Worm (Caenorhabditis elegans) whole organism, midembryonic: Measurements from ENCODE around the gene C04E6.4.
A peak's percentile ranks its signal among the peaks of the same experiment; 100 is the strongest.

ENCODE experiments used
- T22C8.4 ChIP-seq: fragments of 200-800 bp; sonication (Bioruptor generic); IDR thresholded peaks from 2 replicates; pipeline ENCODE4 v1.3.6; 2022; ENCODE audit warnings: missing genetic modification characterization, missing compliant biosample characterization
- cog-1 ChIP-seq: sonication (generic microtip); optimal IDR thresholded peaks from 2 replicates; lab custom pipeline; 2016; ENCODE audit warnings: missing genetic modification characterization, missing compliant biosample characterization
- flt-1 ChIP-seq: fragments of 200-800 bp; sonication (Bioruptor generic); IDR thresholded peaks from 2 replicates; pipeline ENCODE4 v1.3.6; 2022; ENCODE audit warnings: missing genetic modification characterization, missing compliant biosample characterization
- klf-2 ChIP-seq: fragments of 200-800 bp; sonication (Bioruptor generic); conservative IDR thresholded peaks from 2 replicates; pipeline ENCODE4 v1.3.6; 2022; ENCODE audit warnings: missing genetic modification reagents, missing genetic modification characterization, missing compliant biosample characterization
- med-1 ChIP-seq: sonication (generic microtip); optimal IDR thresholded peaks from 2 replicates; lab custom pipeline; 2017; ENCODE audit warnings: missing genetic modification characterization, mild to moderate bottlenecking, missing compliant biosample characterization, antibody characterized with exemption, missing genetic modification reagents; ENCODE audit not compliant: insufficient read depth
- ref-1 ChIP-seq: fragments of 200-800 bp; sonication (Bioruptor generic); conservative IDR thresholded peaks from 2 replicates; pipeline ENCODE4 v1.3.6; 2022; ENCODE audit warnings: missing genetic modification reagents, missing genetic modification characterization, missing compliant biosample characterization
- tab-1 ChIP-seq: fragments of 200-800 bp; sonication (Bioruptor generic); IDR thresholded peaks from 2 replicates; pipeline ENCODE4 v1.3.6; 2022; ENCODE audit warnings: missing genetic modification characterization, missing compliant biosample characterization
- ztf-23 ChIP-seq: fragments of 200-800 bp; sonication (Bioruptor generic); IDR thresholded peaks from 2 replicates; pipeline ENCODE4 v1.3.6; 2022; ENCODE audit warnings: missing genetic modification reagents, missing genetic modification characterization, missing compliant biosample characterization
- ztf-29 ChIP-seq: fragments of 200-800 bp; sonication (Bioruptor generic); IDR thresholded peaks from 2 replicates; pipeline ENCODE4 v1.3.6; 2022; ENCODE audit warnings: missing genetic modification reagents, missing genetic modification characterization, missing compliant biosample characterization

The C04E6.4 gene

DNA sequence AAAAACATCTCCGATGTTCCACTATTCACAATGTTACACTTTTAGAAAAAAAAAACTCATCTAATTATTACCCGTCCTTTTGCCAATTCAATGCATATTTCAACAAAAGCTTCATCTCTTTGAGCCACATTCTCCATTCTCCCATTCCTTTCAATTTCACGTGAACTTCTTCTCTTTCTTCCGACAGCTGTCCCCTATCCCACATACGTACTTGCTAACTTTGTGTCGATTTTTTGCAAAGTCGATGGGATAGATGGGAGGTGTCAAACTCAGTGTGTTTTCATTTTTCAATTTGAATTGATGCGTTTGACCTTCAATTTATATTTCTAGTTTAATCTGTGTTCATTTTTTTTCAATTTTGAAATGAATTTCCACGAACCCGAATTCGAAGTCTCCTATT, 16.0 kb upstream of the C04E6.4 start:
- TF ChIP-seq ref-1 (GFP tag; lab: Robert Waterston, UW) (no peak), flt-1 (GFP tag; lab: Robert Waterston, UW) (no peak), med-1 (GFP tag; lab: Kevin White, UChicago) (no peak), ztf-23 (GFP tag; lab: Robert Waterston, UW) (no peak), tab-1 (GFP tag; lab: Robert Waterston, UW) (no peak), cog-1 (no peak), ztf-29 (no peak), klf-2 (no peak), T22C8.4 (no peak)

DNA sequence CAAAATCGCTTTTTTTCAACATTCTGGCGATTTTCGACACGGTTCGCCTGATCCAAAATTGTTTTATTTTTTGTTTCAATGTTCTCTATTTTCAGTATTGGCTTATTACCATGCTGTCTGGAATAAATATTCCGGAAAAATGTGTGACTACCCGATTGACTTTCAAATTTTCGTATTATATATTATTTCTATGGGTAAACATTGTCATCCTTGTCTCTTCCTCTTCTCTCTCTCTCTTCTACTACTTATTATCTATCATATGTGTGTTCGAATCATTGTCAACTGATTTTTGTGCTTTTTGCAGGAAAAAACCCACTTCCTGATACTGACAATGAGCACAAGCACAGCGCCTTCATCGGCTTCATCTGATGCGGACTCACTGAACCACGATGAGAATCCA, 14.2 kb upstream of the C04E6.4 start, which contains the start of gene C04E6.7:
C04E6.7 (plus strand) TSS at position 301 of the 400 bp plus-strand sequence.
- TF ChIP-seq tab-1 (GFP tag; lab: Robert Waterston, UW), result no peak
- no peak for TF ChIP-seq flt-1 (GFP tag; lab: Robert Waterston, UW)
- no peak for TF ChIP-seq ref-1 (GFP tag; lab: Robert Waterston, UW)
- no peak for TF ChIP-seq ztf-23 (GFP tag; lab: Robert Waterston, UW)
- no peak for TF ChIP-seq T22C8.4
- TF ChIP-seq med-1 (GFP tag; lab: Kevin White, UChicago), result no peak
- no peak for TF ChIP-seq ztf-29
- TF ChIP-seq klf-2, result no peak
- TF ChIP-seq cog-1, result no peak

DNA sequence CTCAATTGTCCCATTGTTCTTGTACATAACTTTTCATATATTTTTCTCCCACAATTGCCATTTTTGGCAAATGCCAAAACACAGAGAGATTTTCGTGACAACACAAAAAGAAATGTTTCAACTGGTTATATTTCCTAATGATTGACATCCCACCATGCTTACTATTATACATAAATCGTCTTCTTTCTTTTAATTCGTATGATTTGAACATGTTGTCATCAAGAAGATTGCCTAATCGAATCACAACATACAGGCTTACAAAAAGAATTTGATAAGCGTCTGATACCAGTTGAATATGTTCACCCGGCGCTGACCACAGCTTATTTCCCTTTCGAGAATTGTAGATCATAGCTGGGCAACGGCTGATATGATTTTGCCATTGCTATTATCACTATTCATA, 12.2 kb upstream of the C04E6.4 start, which contains the start of gene grd-9:
grd-9 (plus strand) TSS at position 301 of the 400 bp plus-strand sequence.
- no peak for TF ChIP-seq cog-1
- no peak for TF ChIP-seq tab-1 (GFP tag; lab: Robert Waterston, UW)
- no peak for TF ChIP-seq ref-1 (GFP tag; lab: Robert Waterston, UW)

DNA sequence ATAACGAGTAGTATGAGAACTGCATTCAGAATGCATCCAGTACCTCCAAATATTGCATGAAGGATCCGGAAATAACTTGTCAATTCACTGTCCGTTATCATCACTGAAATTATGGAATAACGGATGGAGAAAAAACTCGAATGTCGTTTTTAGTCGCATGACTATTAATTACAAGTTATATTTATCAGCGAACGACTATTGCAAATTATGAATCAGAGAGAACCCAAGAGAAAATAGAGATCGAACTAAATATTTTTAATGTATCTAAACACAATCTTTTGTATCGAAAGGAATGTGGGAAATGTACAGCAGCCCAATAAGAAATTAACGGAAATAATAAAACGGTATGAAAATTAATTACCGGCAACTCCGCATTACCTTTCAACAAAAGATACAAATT, 7.2 kb upstream of the C04E6.4 start, which contains the start of gene srd-16:
srd-16 (minus strand) TSS at position 101 of the 400 bp plus-strand sequence.
- TF ChIP-seq flt-1 (GFP tag; lab: Robert Waterston, UW) (no peak), cog-1 (no peak), ztf-29 (no peak), klf-2 (no peak)

DNA sequence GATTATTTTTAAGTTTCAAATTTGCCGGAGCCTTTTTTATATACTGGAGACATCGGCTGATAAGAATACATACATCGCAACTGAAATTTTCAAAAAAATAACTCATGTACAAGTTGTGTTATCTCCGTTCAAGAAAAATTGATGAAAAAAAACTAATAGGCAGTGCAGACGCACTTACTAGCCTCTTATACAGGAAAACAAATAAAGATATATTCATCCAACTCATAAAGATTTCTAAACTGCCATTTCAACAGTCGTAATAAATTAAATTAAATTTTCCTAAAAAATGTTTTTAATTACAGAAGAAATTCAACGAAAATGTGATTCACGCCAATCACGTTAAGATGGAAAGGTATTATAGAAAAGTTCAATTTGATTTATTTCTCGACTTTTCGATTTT, 5.4 kb upstream of the C04E6.4 start, which contains the start of gene C04E6.5:
C04E6.5 (plus strand) TSS at position 301 of the 400 bp plus-strand sequence.
- no peak for TF ChIP-seq flt-1 (GFP tag; lab: Robert Waterston, UW)
- no peak for TF ChIP-seq cog-1
- TF ChIP-seq tab-1 (GFP tag; lab: Robert Waterston, UW), result no peak
- no peak for TF ChIP-seq med-1 (GFP tag; lab: Kevin White, UChicago)
- TF ChIP-seq klf-2, result no peak
- TF ChIP-seq ref-1 (GFP tag; lab: Robert Waterston, UW), result no peak
- TF ChIP-seq T22C8.4, result no peak
- TF ChIP-seq ztf-23 (GFP tag; lab: Robert Waterston, UW), result no peak
- TF ChIP-seq ztf-29, result no peak

DNA sequence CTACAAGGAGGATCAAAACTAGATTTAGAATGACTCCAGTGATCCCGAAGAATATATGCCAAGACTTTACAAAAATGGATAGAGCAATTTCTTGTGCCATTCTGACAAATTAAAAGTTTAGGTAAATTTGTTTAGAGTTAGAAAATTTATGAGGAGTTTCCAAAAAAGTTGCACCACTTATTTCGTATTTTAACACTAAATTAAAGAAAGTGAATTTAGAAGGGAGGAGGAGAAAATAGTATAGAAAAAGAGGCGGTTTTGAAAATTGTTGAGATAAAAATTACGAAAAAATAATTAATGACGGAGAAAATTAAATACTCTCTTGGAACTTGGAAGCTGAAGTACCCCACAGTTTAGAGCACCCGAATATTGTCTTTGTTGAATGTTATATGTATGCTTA, 938 bp upstream of the C04E6.4 start, which contains the start of gene srd-15:
srd-15 (minus strand) TSS at position 101 of the 400 bp plus-strand sequence.
- TF ChIP-seq cog-1 (no peak), tab-1 (GFP tag; lab: Robert Waterston, UW) (no peak), T22C8.4 (no peak), flt-1 (GFP tag; lab: Robert Waterston, UW) (no peak), ztf-23 (GFP tag; lab: Robert Waterston, UW) (no peak), ztf-29 (no peak), klf-2 (no peak), med-1 (GFP tag; lab: Kevin White, UChicago) (no peak)

DNA sequence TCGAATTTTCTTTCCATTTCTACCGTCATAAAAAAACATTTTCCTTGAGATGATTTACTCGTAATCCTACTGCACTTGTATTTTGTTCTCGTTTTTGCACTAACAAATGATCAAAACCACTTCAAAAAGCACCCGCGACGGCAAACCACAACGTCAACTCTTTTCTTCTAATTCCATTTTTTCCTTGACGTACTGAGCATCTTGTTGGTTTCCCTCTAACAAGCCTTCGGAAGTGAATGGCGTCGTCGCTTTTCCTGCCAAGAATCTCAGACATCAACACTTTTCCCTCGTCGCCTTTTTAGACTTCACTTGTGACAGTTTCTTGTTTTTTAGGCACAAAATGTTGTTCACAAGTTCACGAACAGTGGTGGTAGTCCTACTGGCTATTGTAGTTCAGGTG, 5.2 kb downstream of the C04E6.4 start, which contains the start of gene C04E6.13:
C04E6.13 (plus strand) TSS at position 301 of the 400 bp plus-strand sequence.
- TF ChIP-seq flt-1 (GFP tag; lab: Robert Waterston, UW) (no peak), tab-1 (GFP tag; lab: Robert Waterston, UW) (no peak), klf-2 (no peak), cog-1 (no peak), med-1 (GFP tag; lab: Kevin White, UChicago) (no peak), ref-1 (GFP tag; lab: Robert Waterston, UW) (no peak), ztf-29 (no peak), ztf-23 (GFP tag; lab: Robert Waterston, UW) (no peak), T22C8.4 (no peak)

DNA sequence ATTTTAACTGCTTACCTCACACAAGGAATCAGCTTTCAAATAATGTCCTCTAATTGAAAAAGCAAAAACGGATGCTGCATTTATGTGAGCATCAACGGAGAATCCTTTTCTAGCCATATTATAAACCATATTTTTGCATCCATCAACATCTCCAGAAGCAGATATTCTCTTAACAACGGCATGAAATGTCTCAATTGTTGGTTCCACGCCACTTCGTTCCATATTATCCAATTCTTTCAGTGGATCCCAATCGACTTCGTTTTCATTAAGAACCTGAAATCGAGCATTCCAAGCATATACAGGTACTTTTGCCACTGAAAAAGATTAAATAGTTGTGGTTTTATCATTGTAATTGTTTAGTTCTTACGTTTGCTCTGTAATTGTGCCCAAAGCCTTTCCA, 9.7 kb downstream of the C04E6.4 start:
- no peak for TF ChIP-seq flt-1 (GFP tag; lab: Robert Waterston, UW)
- no peak for TF ChIP-seq ztf-29
- no peak for TF ChIP-seq ztf-23 (GFP tag; lab: Robert Waterston, UW)
- no peak for TF ChIP-seq ref-1 (GFP tag; lab: Robert Waterston, UW)
- no peak for TF ChIP-seq klf-2
- no peak for TF ChIP-seq T22C8.4
- no peak for TF ChIP-seq cog-1
- no peak for TF ChIP-seq med-1 (GFP tag; lab: Kevin White, UChicago)
- TF ChIP-seq tab-1 (GFP tag; lab: Robert Waterston, UW), result no peak

DNA sequence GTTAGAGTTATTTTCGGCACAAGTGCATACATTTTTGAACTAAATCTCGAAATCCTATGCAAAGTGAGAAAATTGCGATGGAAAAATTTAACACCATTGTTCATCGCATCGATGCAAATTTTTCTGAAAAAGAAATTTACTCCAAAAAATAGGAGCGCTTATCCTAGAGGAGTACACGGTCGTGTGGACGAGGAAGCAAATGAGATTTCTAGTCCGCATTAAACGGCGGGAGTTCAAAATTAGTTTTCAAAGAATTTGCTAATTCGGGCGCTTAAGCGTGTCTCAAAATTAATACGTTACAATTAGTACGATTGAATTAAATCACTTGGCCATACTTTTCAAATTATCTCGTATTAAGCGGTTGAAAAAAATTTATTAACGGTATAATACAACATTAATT, 10.5 kb downstream of the C04E6.4 start, which contains the start of gene lrpr-1:
lrpr-1 (minus strand) TSS at position 185 of the 400 bp plus-strand sequence.
- no peak for TF ChIP-seq tab-1 (GFP tag; lab: Robert Waterston, UW)
- no peak for TF ChIP-seq ref-1 (GFP tag; lab: Robert Waterston, UW)
- peak; percentile 47 for TF ChIP-seq cog-1
- TF ChIP-seq med-1 (GFP tag; lab: Kevin White, UChicago), result no peak
- TF ChIP-seq klf-2, result 0 out of 2 replicates have a peak, but pooled peaks have one; percentile 49
- no peak for TF ChIP-seq ztf-29
- no peak for TF ChIP-seq T22C8.4
- TF ChIP-seq flt-1 (GFP tag; lab: Robert Waterston, UW), result peak; percentile 79
- TF ChIP-seq ztf-23 (GFP tag; lab: Robert Waterston, UW), result peak; percentile 72; the same call in 1 of the 2 replicates

DNA sequence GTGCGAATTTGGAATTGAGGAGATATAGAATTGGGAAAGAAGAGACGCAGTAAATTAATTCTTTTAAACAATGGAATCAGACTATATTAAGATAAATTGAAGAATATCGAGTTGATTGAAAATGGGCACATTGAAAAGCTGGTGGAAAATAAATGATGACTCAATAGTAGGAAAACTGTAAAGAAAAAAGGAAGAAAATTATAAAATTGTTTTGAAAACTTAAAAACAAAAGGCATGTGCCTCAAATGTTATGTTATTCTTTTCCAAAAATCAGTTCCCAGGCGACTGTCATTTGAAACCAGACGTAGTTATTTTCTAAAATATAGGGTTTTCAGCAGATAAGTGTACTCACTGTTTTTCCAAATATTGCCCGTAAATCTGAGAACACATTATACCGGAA, 12.7 kb downstream of the C04E6.4 start, which contains the start of gene C04E6.12:
C04E6.12 (minus strand) TSS at position 101 of the 400 bp plus-strand sequence.
- no peak for TF ChIP-seq med-1 (GFP tag; lab: Kevin White, UChicago)
- no peak for TF ChIP-seq ztf-29
- no peak for TF ChIP-seq flt-1 (GFP tag; lab: Robert Waterston, UW)
- no peak for TF ChIP-seq T22C8.4
- no peak for TF ChIP-seq ref-1 (GFP tag; lab: Robert Waterston, UW)
- TF ChIP-seq klf-2, result no peak
- no peak for TF ChIP-seq cog-1
- no peak for TF ChIP-seq ztf-23 (GFP tag; lab: Robert Waterston, UW)
